Worm (Caenorhabditis elegans) whole organism, L4 larva: ENCODE data around the gene Y75B8A.7.
"Not testable (repeated sequence)": the region's sequence is repeated elsewhere in the genome, so short reads cannot be mapped to it uniquely, and the experiment has no call there.

Experiments
- ZK546.5 ChIP-seq, 2 experiments: sonication (generic microtip); optimal IDR thresholded peaks; 2 replicates each; lab custom pipeline; 2017; ENCODE audit warnings: missing biosample characterization in 2 of 2, missing genetic modification characterization in 2 of 2
- dve-1 ChIP-seq: sonication (generic microtip); optimal IDR thresholded peaks from 2 replicates; lab custom pipeline; 2017; ENCODE audit warnings: antibody characterized with exemption, mild to moderate bottlenecking, missing genetic modification characterization, missing compliant biosample characterization; ENCODE audit not compliant: insufficient read depth
- lir-3 ChIP-seq: sonication (generic microtip); optimal IDR thresholded peaks from 2 replicates; lab custom pipeline; 2016; ENCODE audit warnings: mild to moderate bottlenecking, missing genetic modification characterization, missing compliant biosample characterization
- mdl-1 ChIP-seq, 2 experiments: fragments of 150-350 bp in 1 of 2; sonication (generic microtip) in 1 of 2; optimal IDR thresholded peaks; 2 replicates each; lab custom pipeline; 2014 to 2017; ENCODE audit warnings: missing biosample characterization in 2 of 2, missing genetic modification characterization in 2 of 2
- set-16 ChIP-seq: fragments of 200-800 bp; sonication (Bioruptor generic); IDR thresholded peaks from 2 replicates; pipeline ENCODE4 v1.3.6; 2022; ENCODE audit warnings: missing genetic modification reagents, missing genetic modification characterization, missing compliant biosample characterization
- unc-62 ChIP-seq, 3 experiments: fragments of 150-350 bp in 1 of 3; sonication (generic microtip); optimal IDR thresholded peaks in 2 of 3; peaks in 1 of 3; 1 replicate in 1 of 3; 2 replicates in 2 of 3; lab custom pipeline; 2014 to 2017; ENCODE audit warnings: missing biosample characterization in 3 of 3, missing genetic modification characterization in 3 of 3, missing genetic modification reagents in 3 of 3, missing genotype in 1 of 3

DNA sequence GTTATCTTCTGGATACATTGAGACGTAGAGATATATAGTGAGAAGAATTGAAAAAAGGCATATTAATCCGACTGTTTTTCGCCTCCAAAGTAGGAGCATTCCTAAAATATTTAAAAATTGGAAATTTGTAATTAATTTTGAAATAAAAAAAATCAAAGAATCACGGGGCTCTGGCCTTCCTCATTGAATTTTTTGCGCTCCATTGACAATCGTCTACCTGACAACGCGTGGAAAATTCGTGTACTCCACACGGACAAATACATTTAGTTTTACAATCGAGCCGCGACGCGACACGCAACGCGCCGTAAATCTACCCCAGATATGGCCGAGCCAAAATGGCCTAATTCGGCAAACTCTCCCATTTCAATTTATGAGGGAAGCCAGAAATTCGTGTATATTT lies 24.4 kb downstream of the Y75B8A.7 start, which contains the start of gene gly-11:
- not testable (repeated sequence) for TF ChIP-seq ZK546.5 (tag; optimal IDR thresholded peaks at IDR 0.05; lab: Kevin White, UChicago); lir-3 (tag; lab: Kevin White, UChicago); mdl-1 (tag; optimal IDR thresholded peaks at IDR 0.05; lab: Kevin White, UChicago); set-16; dve-1; unc-62 (GFP tag; optimal IDR thresholded peaks at IDR 0.05 in 1 of 2; lab: Kevin White, UChicago); unc-62 (tag; optimal IDR thresholded peaks at IDR 0.05; lab: Kevin White, UChicago)
